Fruit fly (Drosophila melanogaster) whole organism, embryonic: ENCODE data around the gene lectin-28C.

ENCODE experiments used
- Abd-B ChIP-seq: fragments of 200-800 bp; sonication (Bioruptor generic); optimal IDR thresholded peaks from 2 replicates; lab custom pipeline; 2018; ENCODE audit warnings: missing biosample characterization, mild to moderate bottlenecking, missing genetic modification characterization, moderate library complexity
- CG11398 ChIP-seq: fragments of 200-800 bp; sonication (Bioruptor generic); optimal IDR thresholded peaks from 2 replicates; lab custom pipeline; 2016; ENCODE audit warnings: missing biosample characterization, missing genetic modification characterization
- CG11695 ChIP-seq: fragments of 200-800 bp; sonication (Bioruptor generic); IDR thresholded peaks from 3 replicates; pipeline ENCODE4 v1.3.6; 2022; ENCODE audit warnings: missing biosample characterization, missing genetic modification characterization
- CG14667 ChIP-seq: fragments of 200-800 bp; sonication (Bioruptor generic); IDR thresholded peaks from 2 replicates; pipeline ENCODE4 v1.3.6; 2022; ENCODE audit warnings: missing biosample characterization, missing genetic modification characterization
- CG15601 ChIP-seq: fragments of 200-800 bp; sonication (Bioruptor generic); optimal IDR thresholded peaks from 3 replicates; lab custom pipeline; 2019; ENCODE audit warnings: missing biosample characterization, mild to moderate bottlenecking, missing genetic modification characterization, moderate library complexity
- CG17612 ChIP-seq: fragments of 200-800 bp; sonication (Bioruptor generic); IDR thresholded peaks from 2 replicates; pipeline ENCODE4 v1.3.6; 2022; ENCODE audit warnings: missing biosample characterization, missing genetic modification characterization
- CG18764 ChIP-seq: fragments of 200-800 bp; sonication (Bioruptor generic); optimal IDR thresholded peaks from 3 replicates; lab custom pipeline; 2016; ENCODE audit warnings: missing biosample characterization, missing genetic modification characterization
- CG2678 ChIP-seq: fragments of 200-800 bp; sonication (Bioruptor generic); optimal IDR thresholded peaks from 3 replicates; lab custom pipeline; 2019; ENCODE audit warnings: missing biosample characterization, mild to moderate bottlenecking, missing genetic modification characterization, moderate library complexity
- CG32532 ChIP-seq: fragments of 200-800 bp; sonication (Bioruptor generic); IDR thresholded peaks from 2 replicates; pipeline ENCODE4 v1.3.6; 2022; ENCODE audit warnings: missing biosample characterization, missing genetic modification characterization
- CG3281 ChIP-seq: fragments of 200-800 bp; sonication (Bioruptor generic); optimal IDR thresholded peaks from 3 replicates; lab custom pipeline; 2017; ENCODE audit warnings: missing biosample characterization, mild to moderate bottlenecking, missing genetic modification characterization
- CG34224 ChIP-seq: fragments of 200-800 bp; sonication (Bioruptor generic); IDR thresholded peaks from 3 replicates; pipeline ENCODE4 v1.3.6; 2022; ENCODE audit warnings: missing biosample characterization, missing genetic modification characterization; ENCODE audit not compliant: partially characterized antibody
- CG3838 ChIP-seq: fragments of 200-800 bp; sonication (Bioruptor generic); optimal IDR thresholded peaks from 3 replicates; lab custom pipeline; 2016; ENCODE audit warnings: missing biosample characterization, missing genetic modification characterization
- CG3847 ChIP-seq: fragments of 200-800 bp; sonication (Bioruptor generic); IDR thresholded peaks from 2 replicates; pipeline ENCODE4 v1.3.6; 2022; ENCODE audit warnings: missing biosample characterization, missing genetic modification characterization
- CG42726 ChIP-seq: fragments of 200-800 bp; sonication (Bioruptor generic); IDR thresholded peaks from 2 replicates; pipeline ENCODE4 v1.3.6; 2022; ENCODE audit warnings: missing biosample characterization, missing genetic modification characterization; ENCODE audit not compliant: partially characterized antibody
- CG4360 ChIP-seq: fragments of 200-800 bp; sonication (Bioruptor generic); IDR thresholded peaks from 2 replicates; pipeline ENCODE4 v1.3.6; 2022; ENCODE audit warnings: missing biosample characterization, missing genetic modification characterization
- CG4617 ChIP-seq: fragments of 200-800 bp; sonication (Bioruptor generic); optimal IDR thresholded peaks from 3 replicates; lab custom pipeline; 2016; ENCODE audit warnings: missing biosample characterization, missing genetic modification characterization, borderline replicate concordance
- CG6765 ChIP-seq: fragments of 200-800 bp; sonication (Bioruptor generic); optimal IDR thresholded peaks from 3 replicates; lab custom pipeline; 2017; ENCODE audit warnings: missing biosample characterization, mild to moderate bottlenecking, missing genetic modification characterization
- CG6854 ChIP-seq: fragments of 200-800 bp; sonication (Bioruptor generic); optimal IDR thresholded peaks from 3 replicates; lab custom pipeline; 2017; ENCODE audit warnings: missing biosample characterization, mild to moderate bottlenecking, missing genetic modification characterization
- CG7745 ChIP-seq: fragments of 200-800 bp; sonication (Bioruptor generic); optimal IDR thresholded peaks from 2 replicates; lab custom pipeline; 2018; ENCODE audit warnings: missing biosample characterization, mild to moderate bottlenecking, missing genetic modification characterization, moderate library complexity
- CG8478 ChIP-seq: fragments of >200 bp; optimal IDR thresholded peaks from 2 replicates; lab custom pipeline; 2018
- CG9727 ChIP-seq: fragments of 200-800 bp; sonication (Bioruptor generic); optimal IDR thresholded peaks from 3 replicates; lab custom pipeline; 2017; ENCODE audit warnings: missing biosample characterization, mild to moderate bottlenecking, missing genetic modification characterization
- CHES-1-like ChIP-seq: fragments of 200-800 bp; sonication (Bioruptor generic); optimal IDR thresholded peaks from 2 replicates; lab custom pipeline; 2016; ENCODE audit warnings: missing biosample characterization, missing genetic modification characterization
- CoRest ChIP-seq: fragments of 200-800 bp; sonication (Bioruptor generic); optimal IDR thresholded peaks from 3 replicates; lab custom pipeline; 2018; ENCODE audit warnings: missing biosample characterization, mild to moderate bottlenecking, missing genetic modification characterization, moderate library complexity
- E2f2 ChIP-seq: fragments of 200-800 bp; sonication (Bioruptor generic); IDR thresholded peaks from 2 replicates; pipeline ENCODE4 v1.3.6; 2022; ENCODE audit warnings: missing biosample characterization, missing genetic modification characterization
- Gsc ChIP-seq: fragments of 200-800 bp; sonication (Bioruptor generic); IDR thresholded peaks from 2 replicates; pipeline ENCODE4 v1.3.6; 2022; ENCODE audit warnings: missing biosample characterization, missing genetic modification characterization
- Hmx ChIP-seq: fragments of 200-800 bp; sonication (Bioruptor generic); optimal IDR thresholded peaks from 2 replicates; lab custom pipeline; 2016; ENCODE audit warnings: missing biosample characterization, missing genetic modification characterization
- Lim3 ChIP-seq: fragments of 200-800 bp; sonication (Bioruptor generic); IDR thresholded peaks from 2 replicates; pipeline ENCODE4 v1.3.6; 2022; ENCODE audit warnings: missing biosample characterization, missing genetic modification characterization
- Opbp ChIP-seq: fragments of 200-800 bp; sonication (Bioruptor generic); IDR thresholded peaks from 3 replicates; pipeline ENCODE4 v1.3.6; 2022; ENCODE audit warnings: missing biosample characterization, missing genetic modification characterization; ENCODE audit not compliant: partially characterized antibody
- Six4 ChIP-seq: fragments of 200-800 bp; sonication (Bioruptor generic); optimal IDR thresholded peaks from 2 replicates; lab custom pipeline; 2016; ENCODE audit warnings: missing biosample characterization, missing genetic modification characterization
- Xrp1 ChIP-seq: fragments of 200-800 bp; sonication (Bioruptor generic); IDR thresholded peaks from 2 replicates; pipeline ENCODE4 v1.3.6; 2022; ENCODE audit warnings: missing biosample characterization, missing genetic modification characterization
- ab ChIP-seq: fragments of 200-800 bp; sonication (Bioruptor generic); optimal IDR thresholded peaks from 2 replicates; lab custom pipeline; 2016; ENCODE audit warnings: missing biosample characterization, missing genetic modification characterization
- btn ChIP-seq: fragments of 200-800 bp; sonication (Bioruptor generic); optimal IDR thresholded peaks from 2 replicates; lab custom pipeline; 2016; ENCODE audit warnings: missing biosample characterization, missing genetic modification characterization
- cad ChIP-seq: fragments of >200 bp; optimal IDR thresholded peaks from 2 replicates; lab custom pipeline; 2017; ENCODE audit warnings: missing biosample characterization, missing genetic modification characterization
- chinmo ChIP-seq: fragments of 200-800 bp; sonication (Bioruptor generic); IDR thresholded peaks from 4 replicates; pipeline ENCODE4 v1.3.6; 2022; ENCODE audit warnings: missing biosample characterization, missing genetic modification characterization; ENCODE audit not compliant: partially characterized antibody
- ci ChIP-seq: fragments of 200-800 bp; sonication (Bioruptor generic); IDR thresholded peaks from 3 replicates; pipeline ENCODE4 v1.3.6; 2022; ENCODE audit warnings: missing biosample characterization, missing genetic modification characterization
- dati ChIP-seq: fragments of 200-800 bp; sonication (Bioruptor generic); IDR thresholded peaks from 2 replicates; pipeline ENCODE4 v1.3.6; 2022; ENCODE audit warnings: missing biosample characterization, missing genetic modification characterization
- dmrt11E ChIP-seq: fragments of 200-800 bp; sonication (Bioruptor generic); optimal IDR thresholded peaks from 3 replicates; lab custom pipeline; 2018; ENCODE audit warnings: missing biosample characterization, mild to moderate bottlenecking, missing genetic modification characterization, moderate library complexity
- dpn ChIP-seq, 2 experiments: fragments of 200-800 bp; sonication (Bioruptor generic); optimal IDR thresholded peaks; 3 replicates each; lab custom pipeline; 2016; ENCODE audit warnings: missing biosample characterization in 2 of 2, missing genetic modification characterization in 2 of 2
- en ChIP-seq: fragments of 200-800 bp; sonication (Bioruptor generic); optimal IDR thresholded peaks from 2 replicates; lab custom pipeline; 2016; ENCODE audit warnings: missing biosample characterization, missing genetic modification characterization
- fd64A ChIP-seq: fragments of 200-800 bp; sonication (Bioruptor generic); optimal IDR thresholded peaks from 3 replicates; lab custom pipeline; 2018; ENCODE audit warnings: missing biosample characterization, mild to moderate bottlenecking, missing genetic modification characterization
- grau ChIP-seq: fragments of 200-800 bp; optimal IDR thresholded peaks from 3 replicates; lab custom pipeline; 2019; ENCODE audit warnings: missing biosample characterization, mild to moderate bottlenecking, missing genetic modification characterization, moderate library complexity
- knrl ChIP-seq: fragments of 200-800 bp; sonication (Bioruptor generic); IDR thresholded peaks from 3 replicates; pipeline ENCODE4 v1.3.6; 2022; ENCODE audit warnings: missing biosample characterization, missing genetic modification characterization; ENCODE audit not compliant: partially characterized antibody
- nerfin-2 ChIP-seq: fragments of 200-800 bp; sonication (Bioruptor generic); IDR thresholded peaks from 2 replicates; pipeline ENCODE4 v1.3.6; 2022; ENCODE audit warnings: missing biosample characterization, missing genetic modification characterization; ENCODE audit not compliant: partially characterized antibody
- pho ChIP-seq: fragments of 200-800 bp; sonication (Bioruptor generic); optimal IDR thresholded peaks from 2 replicates; lab custom pipeline; 2016; ENCODE audit warnings: missing biosample characterization, missing genetic modification characterization
- pros ChIP-seq: fragments of 200-800 bp; sonication (Bioruptor generic); optimal IDR thresholded peaks from 3 replicates; lab custom pipeline; 2019; ENCODE audit warnings: missing biosample characterization, mild to moderate bottlenecking, missing genetic modification characterization, moderate library complexity
- pzg ChIP-seq: fragments of 200-800 bp; sonication (Bioruptor generic); optimal IDR thresholded peaks from 3 replicates; lab custom pipeline; 2018; ENCODE audit warnings: missing biosample characterization, mild to moderate bottlenecking, missing genetic modification characterization, moderate library complexity
- seq ChIP-seq: fragments of 200-800 bp; sonication (Bioruptor generic); IDR thresholded peaks from 2 replicates; pipeline ENCODE4 v1.3.6; 2022; ENCODE audit warnings: missing biosample characterization, missing genetic modification characterization
- ttk ChIP-seq: fragments of 200-800 bp; sonication (Bioruptor generic); IDR thresholded peaks from 2 replicates; pipeline ENCODE4 v2.1.2; 2022; ENCODE audit warnings: missing biosample characterization, missing genetic modification characterization

Gene lectin-28C

dm6 chr2L:7827045-7828004 lies 29.6 kb upstream of the lectin-28C start, which contains the start of the genes Rack1 and mts (continued):
- TF ChIP-seq CG3847 (GFP tag; lab: Robert Waterston, UW): peak; percentile 84
- TF ChIP-seq Opbp: peak; percentile 66
- TF ChIP-seq CHES-1-like (GFP tag; lab: Kevin White, UChicago): peak; percentile 64
- no peak for TF ChIP-seq CG7745
- peak; percentile 72 for TF ChIP-seq seq (GFP tag; lab: Robert Waterston, UW)
- peak; percentile 56 for TF ChIP-seq CG4360
- peak; percentile 60 for TF ChIP-seq CG4617 (GFP tag; lab: Kevin White, UChicago)
- peak; percentile 30; the same call in 2 of the 3 replicates for TF ChIP-seq CG34224 (GFP tag; lab: Robert Waterston, UW)
- TF ChIP-seq ttk (GFP tag; lab: Robert Waterston, UW): peak; percentile 69
- TF ChIP-seq CG18764 (GFP tag; lab: Kevin White, UChicago): peak; percentile 75
- TF ChIP-seq Hmx (GFP tag; lab: Kevin White, UChicago): no peak
- peak; percentile 90 for TF ChIP-seq CG6854 (GFP tag; lab: Kevin White, UChicago)
- peak; percentile 82 for TF ChIP-seq pzg (GFP tag; lab: Kevin White, UChicago)
- peak; percentile 74 for TF ChIP-seq CG2678 (tag; lab: Kevin White, UChicago)
- peak; percentile 67 for TF ChIP-seq CG15601
- peak; percentile 64 for TF ChIP-seq btn (GFP tag; lab: Kevin White, UChicago)
- TF ChIP-seq CG14667 (GFP tag; lab: Robert Waterston, UW): peak; percentile 33; the same call in 1 of the 2 replicates
- peak; percentile 67 for TF ChIP-seq dmrt11E (tag; lab: Kevin White, UChicago)
- TF ChIP-seq Gsc: no peak
- TF ChIP-seq dpn (GFP tag; optimal IDR thresholded peaks at IDR 0.05; lab: Kevin White, UChicago): peak; percentile 66 to 80
- no peak; the same call in none of the 2 replicates for TF ChIP-seq Xrp1 (GFP tag; lab: Robert Waterston, UW)
- no peak for TF ChIP-seq cad
- TF ChIP-seq CG6765: peak; percentile 94
- TF ChIP-seq dati (GFP tag; lab: Robert Waterston, UW): peak; percentile 61; the same call in 1 of the 2 replicates
- peak; percentile 90 for TF ChIP-seq CG3281
- TF ChIP-seq CG9727 (GFP tag; lab: Kevin White, UChicago): peak; percentile 89
- TF ChIP-seq CG32532 (GFP tag; lab: Robert Waterston, UW): peak; percentile 90
- peak; percentile 71 for TF ChIP-seq pho (GFP tag; lab: Kevin White, UChicago)
- peak; percentile 68 for TF ChIP-seq CG11398 (GFP tag; lab: Kevin White, UChicago)
- peak; percentile 91 for TF ChIP-seq fd64A (GFP tag; lab: Kevin White, UChicago)
- TF ChIP-seq E2f2: peak; percentile 50; the same call in 1 of the 2 replicates
- TF ChIP-seq chinmo: 0 out of 4 replicates have a peak, but pooled peaks have one; percentile 8
- TF ChIP-seq en (GFP tag; lab: Kevin White, UChicago): peak; percentile 75
- peak; percentile 73 for TF ChIP-seq grau (tag; lab: Kevin White, UChicago)
- TF ChIP-seq CG8478 (lab: Kevin White, UChicago): no peak
- peak; percentile 36 for TF ChIP-seq Abd-B (GFP tag; lab: Kevin White, UChicago)
- peak; percentile 46 for TF ChIP-seq ab
- TF ChIP-seq ci (GFP tag; lab: Robert Waterston, UW): peak; percentile 97
- TF ChIP-seq CoRest (tag; lab: Kevin White, UChicago): peak; percentile 63
- TF ChIP-seq CG42726 (GFP tag; lab: Robert Waterston, UW): peak; percentile 75
- TF ChIP-seq nerfin-2: no peak
- TF ChIP-seq Six4 (GFP tag; lab: Kevin White, UChicago): peak; percentile 63
- peak; percentile 51 for TF ChIP-seq knrl (GFP tag; lab: Robert Waterston, UW)
- TF ChIP-seq pros (GFP tag; lab: Kevin White, UChicago): peak; percentile 32
- peak; percentile 48 for TF ChIP-seq CG3838 (GFP tag; lab: Kevin White, UChicago)
- TF ChIP-seq CG11695 (GFP tag; lab: Robert Waterston, UW): peak; percentile 58; the same call in 2 of the 3 replicates
- TF ChIP-seq CG17612: peak; percentile 69; the same call in 1 of the 2 replicates
- no peak for TF ChIP-seq Lim3 (GFP tag; lab: Robert Waterston, UW)
